Worm (Caenorhabditis elegans): ENCODE results near the gene rnp-5.

Gene rnp-5

DNA sequence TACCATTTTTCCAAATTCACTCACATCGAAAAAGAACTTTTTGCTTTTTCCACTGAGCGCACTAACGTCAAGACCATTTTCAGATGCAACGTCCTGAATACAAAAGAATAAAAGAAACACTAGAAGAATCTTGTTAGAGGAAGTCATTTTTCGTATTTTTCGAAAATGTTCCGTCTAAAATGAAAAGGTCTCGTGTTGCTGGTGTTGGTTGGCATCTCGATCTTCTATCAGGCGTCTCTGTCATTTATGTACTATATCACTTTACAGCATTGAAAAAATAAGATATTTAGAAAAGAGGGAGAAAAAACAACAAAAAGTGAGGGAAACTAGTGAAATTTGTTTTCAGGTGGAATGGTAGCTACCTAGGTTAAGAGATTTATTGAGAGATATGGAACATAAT, 12.5 kb downstream of the rnp-5 start, which contains the start of gene K02F3.9:
Gene K02F3.9, minus strand, starts transcription at position 190 of the 400 bp plus-strand sequence.
- no peak for TF ChIP-seq hlh-15 (tag; optimal IDR thresholded peaks at IDR 0.05)

DNA sequence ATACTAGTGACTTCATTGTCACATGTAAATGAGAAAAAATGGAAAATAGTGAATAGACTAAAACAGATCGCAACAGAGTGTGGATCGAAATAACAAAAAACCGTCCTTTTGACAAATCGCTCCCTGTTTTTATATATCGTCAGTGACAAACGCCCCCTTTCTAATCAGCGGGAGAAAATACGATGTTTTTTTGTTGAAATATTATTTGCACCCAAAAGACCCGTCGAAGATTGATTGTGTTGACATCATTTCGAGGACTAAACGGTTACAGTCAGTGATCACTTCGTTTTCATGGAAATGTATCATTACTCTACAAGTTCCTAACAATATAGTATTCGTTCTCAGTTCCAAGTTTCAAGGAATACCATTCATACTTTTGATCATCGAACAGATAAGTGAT, 14.2 kb downstream of the rnp-5 start, which contains the start of gene dos-3:
Gene dos-3, minus strand, starts transcription at position 101 of the 400 bp plus-strand sequence.
- no peak for TF ChIP-seq dmd-4 (tag; optimal IDR thresholded peaks at IDR 0.05; ENCODE audit: borderline replicate concordance)
- TF ChIP-seq ceh-2 (tag; optimal IDR thresholded peaks at IDR 0.05): no peak
- TF ChIP-seq ceh-22 (tag; optimal IDR thresholded peaks at IDR 0.05): no peak
- no peak for TF ChIP-seq ceh-30 (tag; optimal IDR thresholded peaks at IDR 0.05)
- TF ChIP-seq npax-4 (tag; optimal IDR thresholded peaks at IDR 0.05): no peak
- no peak for TF ChIP-seq pag-3 (tag; optimal IDR thresholded peaks at IDR 0.05; ENCODE audit: borderline replicate concordance)
- no peak for TF ChIP-seq T23F11.4 (GFP tag; optimal IDR thresholded peaks at IDR 0.05)
- TF ChIP-seq zip-5 (tag; optimal IDR thresholded peaks at IDR 0.05): no peak
- no peak for TF ChIP-seq rnt-1 (tag; optimal IDR thresholded peaks at IDR 0.05)
- TF ChIP-seq hlh-6 (tag; optimal IDR thresholded peaks at IDR 0.05): no peak
- no peak for TF ChIP-seq syd-9 (tag; optimal IDR thresholded peaks at IDR 0.05)
- no peak for TF ChIP-seq fax-1 (tag; optimal IDR thresholded peaks at IDR 0.05)
- TF ChIP-seq unc-86 (tag; optimal IDR thresholded peaks at IDR 0.05): no peak
- no peak for TF ChIP-seq pat-9 (tag; optimal IDR thresholded peaks at IDR 0.05)
- no peak for TF ChIP-seq pros-1 (tag; optimal IDR thresholded peaks at IDR 0.05)
- TF ChIP-seq unc-3 (GFP tag; conservative IDR thresholded peaks at IDR 0.05): no peak
- no peak for TF ChIP-seq unc-3 (tag; optimal IDR thresholded peaks at IDR 0.05)
- TF ChIP-seq ceh-9 (tag; optimal IDR thresholded peaks at IDR 0.05): no peak
- no peak for TF ChIP-seq odd-2 (tag; optimal IDR thresholded peaks at IDR 0.05)

DNA sequence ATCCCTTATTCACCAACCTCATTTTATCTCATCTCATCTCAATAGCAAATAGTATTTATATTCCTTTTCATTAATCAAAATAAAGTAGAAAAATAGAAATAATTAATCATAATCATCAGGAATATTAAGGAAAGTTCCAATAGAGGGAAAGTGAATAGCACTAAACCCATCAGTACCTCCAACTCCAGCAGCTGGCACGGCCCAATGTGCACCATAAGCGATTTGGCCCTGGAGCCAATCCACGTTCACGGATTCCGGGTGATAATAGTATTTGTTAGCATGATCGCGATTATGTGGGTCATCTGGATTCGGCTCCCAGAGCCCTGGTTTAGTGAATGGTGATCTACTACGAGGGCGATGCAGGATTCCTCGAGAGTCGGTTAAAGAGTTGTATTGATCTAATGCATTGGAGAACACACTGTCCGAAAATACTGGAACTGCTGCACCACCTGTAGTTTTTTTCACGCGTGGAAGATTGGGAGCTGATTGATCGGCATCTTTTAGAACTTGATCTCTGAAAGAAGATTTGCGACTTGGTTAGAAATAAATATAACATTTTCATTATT, 17.9 kb downstream of the rnp-5 start:
- TF ChIP-seq ceh-30 (tag; optimal IDR thresholded peaks at IDR 0.05): no peak
- peak; percentile 30 for TF ChIP-seq ceh-24 (tag; optimal IDR thresholded peaks at IDR 0.05)
- peak; percentile 57 for TF ChIP-seq lin-11 (tag; optimal IDR thresholded peaks at IDR 0.05)
- TF ChIP-seq fax-1 (tag; optimal IDR thresholded peaks at IDR 0.05): no peak
- no peak for TF ChIP-seq rnt-1 (tag; optimal IDR thresholded peaks at IDR 0.05)
- TF ChIP-seq mec-3 (tag; optimal IDR thresholded peaks at IDR 0.05; ENCODE audit: borderline replicate concordance): no peak
- no peak for TF ChIP-seq ets-4 (tag; optimal IDR thresholded peaks at IDR 0.05)
- TF ChIP-seq fkh-6 (tag; optimal IDR thresholded peaks at IDR 0.05): no peak
- peak; percentile 81 for TF ChIP-seq T23F11.4 (GFP tag; optimal IDR thresholded peaks at IDR 0.05)
- no peak for TF ChIP-seq zip-5 (tag; optimal IDR thresholded peaks at IDR 0.05)
- peak; percentile 91 for TF ChIP-seq madf-2 (tag; optimal IDR thresholded peaks at IDR 0.05)
- TF ChIP-seq C38D4.7 (GFP tag; optimal IDR thresholded peaks at IDR 0.05): peak; percentile 61
- TF ChIP-seq ceh-14 (tag; optimal IDR thresholded peaks at IDR 0.05): no peak
- TF ChIP-seq nfya-1 (tag; optimal IDR thresholded peaks at IDR 0.05): peak; percentile 67
- TF ChIP-seq ttx-3 (tag; optimal IDR thresholded peaks at IDR 0.05): no peak
- TF ChIP-seq unc-86 (tag; optimal IDR thresholded peaks at IDR 0.05): no peak
- peak; percentile 70 for TF ChIP-seq ceh-45 (GFP tag; IDR thresholded peaks at IDR 0.05)
- TF ChIP-seq hlh-15 (tag; optimal IDR thresholded peaks at IDR 0.05): no peak
- TF ChIP-seq pha-2 (tag; optimal IDR thresholded peaks at IDR 0.05): peak; percentile 77
- no peak for TF ChIP-seq odd-2 (tag; optimal IDR thresholded peaks at IDR 0.05)
- peak; percentile 22 for TF ChIP-seq ceh-9 (tag; optimal IDR thresholded peaks at IDR 0.05)
- TF ChIP-seq npax-4 (tag; optimal IDR thresholded peaks at IDR 0.05): no peak
- TF ChIP-seq hlh-8 (tag; optimal IDR thresholded peaks at IDR 0.05): no peak
- TF ChIP-seq pat-9 (tag; optimal IDR thresholded peaks at IDR 0.05): no peak
- TF ChIP-seq nhr-232 (tag; optimal IDR thresholded peaks at IDR 0.05): no peak
- TF ChIP-seq sox-2 (GFP tag; IDR thresholded peaks at IDR 0.05): no peak; the same call in 1 of the 2 replicates
- TF ChIP-seq tbx-2 (tag; optimal IDR thresholded peaks at IDR 0.05): no peak
- peak; percentile 34 for TF ChIP-seq C08G9.2 (tag; optimal IDR thresholded peaks at IDR 0.05)
- peak; percentile 50 for TF ChIP-seq Y22D7AL.16 (tag; optimal IDR thresholded peaks at IDR 0.05)
- TF ChIP-seq ceh-2 (tag; optimal IDR thresholded peaks at IDR 0.05): no peak
- peak; percentile 54 for TF ChIP-seq che-1 (tag; optimal IDR thresholded peaks at IDR 0.05)
- TF ChIP-seq ref-2 (tag; optimal IDR thresholded peaks at IDR 0.05): peak; percentile 38
- TF ChIP-seq tbx-7 (tag; optimal IDR thresholded peaks at IDR 0.05): no peak
- no peak for TF ChIP-seq sdc-2 (tag; optimal IDR thresholded peaks at IDR 0.05)
- TF ChIP-seq nhr-11 (tag; optimal IDR thresholded peaks at IDR 0.05): peak; percentile 49
- no peak for TF ChIP-seq elt-4 (tag; optimal IDR thresholded peaks at IDR 0.05)
- TF ChIP-seq fkh-10 (GFP tag; optimal IDR thresholded peaks at IDR 0.05): peak; percentile 28
- TF ChIP-seq unc-3 (GFP tag; conservative IDR thresholded peaks at IDR 0.05): peak; percentile 26; the same call in 1 of the 2 replicates
- TF ChIP-seq unc-3 (tag; optimal IDR thresholded peaks at IDR 0.05): no peak
- peak; percentile 26 for TF ChIP-seq ceh-48 (tag; optimal IDR thresholded peaks at IDR 0.05)
- TF ChIP-seq ceh-18 (tag; optimal IDR thresholded peaks at IDR 0.05): no peak
